Fruit fly (Drosophila melanogaster) whole organism, embryonic: ENCODE results near the gene Irp-1B.

Experiments
- BtbVII ChIP-seq: fragments of 200-800 bp; sonication (Bioruptor generic); optimal IDR thresholded peaks from 3 replicates; lab custom pipeline; 2017; ENCODE audit warnings: missing biosample characterization, mild to moderate bottlenecking, missing genetic modification characterization
- CG1024 ChIP-seq: fragments of 200-800 bp; sonication (Bioruptor generic); IDR thresholded peaks from 2 replicates; pipeline ENCODE4 v1.3.6; 2022; ENCODE audit warnings: missing biosample characterization, missing genetic modification characterization
- CG10366 ChIP-seq: fragments of 200-800 bp; sonication (Bioruptor generic); IDR thresholded peaks from 2 replicates; pipeline ENCODE4 v1.3.6; 2022; ENCODE audit warnings: missing biosample characterization, missing genetic modification characterization
- CG11504 ChIP-seq: fragments of 200-800 bp; sonication (Bioruptor generic); optimal IDR thresholded peaks from 3 replicates; lab custom pipeline; 2019; ENCODE audit warnings: missing biosample characterization, mild to moderate bottlenecking, missing genetic modification characterization, moderate library complexity
- CG12155 ChIP-seq: fragments of 200-800 bp; sonication (Bioruptor generic); optimal IDR thresholded peaks from 3 replicates; lab custom pipeline; 2016; ENCODE audit warnings: missing biosample characterization, missing genetic modification characterization
- CG12659 ChIP-seq: fragments of 200-800 bp; sonication (Bioruptor generic); optimal IDR thresholded peaks from 3 replicates; lab custom pipeline; 2017; ENCODE audit warnings: mild to moderate bottlenecking, missing biosample characterization, missing genetic modification reagents, missing genetic modification characterization
- CG15269 ChIP-seq: fragments of 200-800 bp; sonication (Bioruptor generic); optimal IDR thresholded peaks from 2 replicates; lab custom pipeline; 2018; ENCODE audit warnings: missing biosample characterization, mild to moderate bottlenecking, missing genetic modification characterization, moderate library complexity
- CG17385 ChIP-seq: fragments of 200-800 bp; sonication (Bioruptor generic); optimal IDR thresholded peaks from 3 replicates; lab custom pipeline; 2018; ENCODE audit warnings: missing biosample characterization, mild to moderate bottlenecking, missing genetic modification characterization
- CG18599 ChIP-seq: fragments of 200-800 bp; sonication (Bioruptor generic); optimal IDR thresholded peaks from 3 replicates; lab custom pipeline; 2017; ENCODE audit warnings: missing biosample characterization, missing genetic modification characterization, mild to moderate bottlenecking, moderate library complexity, missing genetic modification reagents
- CG32767 ChIP-seq: fragments of 200-800 bp; sonication (Bioruptor generic); IDR thresholded peaks from 2 replicates; pipeline ENCODE4 v1.3.6; 2022; ENCODE audit warnings: missing biosample characterization, missing genetic modification characterization
- CG3281 ChIP-seq: fragments of 200-800 bp; sonication (Bioruptor generic); optimal IDR thresholded peaks from 3 replicates; lab custom pipeline; 2017; ENCODE audit warnings: missing biosample characterization, mild to moderate bottlenecking, missing genetic modification characterization
- CG4424 ChIP-seq: fragments of 200-800 bp; sonication (Bioruptor generic); optimal IDR thresholded peaks from 3 replicates; lab custom pipeline; 2016; ENCODE audit warnings: missing biosample characterization, missing genetic modification characterization
- CG4820 ChIP-seq: fragments of 200-800 bp; sonication (Bioruptor generic); optimal IDR thresholded peaks from 3 replicates; lab custom pipeline; 2016; ENCODE audit warnings: missing biosample characterization, missing genetic modification characterization
- CG5180 ChIP-seq: fragments of 200-800 bp; sonication (Bioruptor generic); optimal IDR thresholded peaks from 3 replicates; lab custom pipeline; 2017; ENCODE audit warnings: missing biosample characterization, missing genetic modification characterization, mild to moderate bottlenecking, moderate library complexity, missing genetic modification reagents
- CG7372 ChIP-seq: fragments of 200-800 bp; sonication (Bioruptor generic); IDR thresholded peaks from 2 replicates; pipeline ENCODE4 v1.3.6; 2022; ENCODE audit warnings: missing biosample characterization, missing genetic modification characterization
- CG8290 ChIP-seq, 3 experiments: fragments of 200-800 bp; sonication (Bioruptor generic); optimal IDR thresholded peaks; 2 replicates each; lab custom pipeline; 2016 to 2019; ENCODE audit warnings: missing biosample characterization in 3 of 3, missing genetic modification characterization in 3 of 3, mild to moderate bottlenecking in 2 of 3, moderate library complexity in 1 of 3
- CG9932 ChIP-seq: fragments of 200-800 bp; sonication (Bioruptor generic); IDR thresholded peaks from 2 replicates; pipeline ENCODE4 v1.3.6; 2022; ENCODE audit warnings: missing biosample characterization, missing genetic modification characterization
- CoRest ChIP-seq: fragments of 200-800 bp; sonication (Bioruptor generic); optimal IDR thresholded peaks from 3 replicates; lab custom pipeline; 2018; ENCODE audit warnings: missing biosample characterization, mild to moderate bottlenecking, missing genetic modification characterization, moderate library complexity
- Fer2 ChIP-seq: fragments of 200-800 bp; sonication (Bioruptor generic); optimal IDR thresholded peaks from 2 replicates; lab custom pipeline; 2018; ENCODE audit warnings: missing biosample characterization, mild to moderate bottlenecking, missing genetic modification characterization, moderate library complexity
- HHEX ChIP-seq: fragments of 200-800 bp; sonication (Bioruptor generic); optimal IDR thresholded peaks from 3 replicates; lab custom pipeline; 2017; ENCODE audit warnings: missing biosample characterization, mild to moderate bottlenecking, missing genetic modification characterization, missing genetic modification reagents
- Hr51 ChIP-seq, 2 experiments: fragments of 200-800 bp; sonication (Bioruptor generic); optimal IDR thresholded peaks; 2 replicates in 1 of 2; 3 replicates in 1 of 2; lab custom pipeline; 2016 to 2018; ENCODE audit warnings: missing biosample characterization in 2 of 2, missing genetic modification characterization in 2 of 2, mild to moderate bottlenecking in 1 of 2, moderate library complexity in 1 of 2
- Hr78 ChIP-seq, 2 experiments: fragments of 200-800 bp in 1 of 2; fragments of >200 bp in 1 of 2; sonication (Bioruptor generic) in 1 of 2; optimal IDR thresholded peaks; 2 replicates each; lab custom pipeline; 2017 to 2019; ENCODE audit warnings: missing biosample characterization in 2 of 2, missing genetic modification characterization in 2 of 2, mild to moderate bottlenecking in 1 of 2, moderate library complexity in 1 of 2
- Meics ChIP-seq: fragments of 200-800 bp; sonication (Bioruptor generic); optimal IDR thresholded peaks from 2 replicates; lab custom pipeline; 2017; ENCODE audit warnings: missing biosample characterization, mild to moderate bottlenecking, missing genetic modification characterization
- Myb ChIP-seq: fragments of 200-800 bp; sonication (Bioruptor generic); optimal IDR thresholded peaks from 2 replicates; lab custom pipeline; 2016; ENCODE audit warnings: missing biosample characterization, missing genetic modification characterization
- Oli ChIP-seq: fragments of 200-800 bp; sonication (Bioruptor generic); optimal IDR thresholded peaks from 2 replicates; lab custom pipeline; 2018; ENCODE audit warnings: missing biosample characterization, mild to moderate bottlenecking, missing genetic modification characterization, moderate library complexity
- Pdp1 ChIP-seq, 2 experiments: fragments of 200-800 bp; sonication (Bioruptor generic); optimal IDR thresholded peaks; 3 replicates each; lab custom pipeline; 2016; ENCODE audit warnings: missing biosample characterization in 2 of 2, missing genetic modification characterization in 2 of 2, mild to moderate bottlenecking in 1 of 2, moderate library complexity in 1 of 2
- ab ChIP-seq: fragments of 200-800 bp; sonication (Bioruptor generic); optimal IDR thresholded peaks from 2 replicates; lab custom pipeline; 2016; ENCODE audit warnings: missing biosample characterization, missing genetic modification characterization
- cg ChIP-seq: fragments of 200-800 bp; sonication (Bioruptor generic); optimal IDR thresholded peaks from 3 replicates; lab custom pipeline; 2019; ENCODE audit warnings: missing biosample characterization, mild to moderate bottlenecking, missing genetic modification characterization, moderate library complexity
- cwo ChIP-seq: fragments of 200-800 bp; sonication (Bioruptor generic); optimal IDR thresholded peaks from 3 replicates; lab custom pipeline; 2017; ENCODE audit warnings: missing biosample characterization, missing genetic modification characterization, mild to moderate bottlenecking, moderate library complexity, missing genetic modification reagents
- ems ChIP-seq: fragments of 200-800 bp; sonication (Bioruptor generic); optimal IDR thresholded peaks from 3 replicates; lab custom pipeline; 2016; ENCODE audit warnings: missing biosample characterization, missing genetic modification characterization
- fd3F ChIP-seq: fragments of 200-800 bp; sonication (Bioruptor generic); optimal IDR thresholded peaks from 2 replicates; lab custom pipeline; 2018; ENCODE audit warnings: missing biosample characterization, mild to moderate bottlenecking, missing genetic modification characterization, moderate library complexity
- her ChIP-seq: fragments of 200-800 bp; sonication (Bioruptor generic); optimal IDR thresholded peaks from 2 replicates; lab custom pipeline; 2016; ENCODE audit warnings: missing biosample characterization, missing genetic modification characterization
- klu ChIP-seq: fragments of 200-800 bp; sonication (Bioruptor generic); IDR thresholded peaks from 2 replicates; pipeline ENCODE4 v1.3.6; 2022; ENCODE audit warnings: missing biosample characterization, missing genetic modification characterization
- kni ChIP-seq: fragments of 200-800 bp; sonication (Bioruptor generic); optimal IDR thresholded peaks from 3 replicates; lab custom pipeline; 2017; ENCODE audit warnings: mild to moderate bottlenecking, missing biosample characterization, missing genetic modification reagents, missing genetic modification characterization
- lab ChIP-seq: fragments of 200-800 bp; sonication (Bioruptor generic); optimal IDR thresholded peaks from 3 replicates; lab custom pipeline; 2017; ENCODE audit warnings: missing biosample characterization, missing genetic modification characterization, mild to moderate bottlenecking, moderate library complexity, missing genetic modification reagents
- lilli ChIP-seq: fragments of 200-800 bp; sonication (Bioruptor generic); optimal IDR thresholded peaks from 3 replicates; lab custom pipeline; 2016; ENCODE audit warnings: missing biosample characterization, missing genetic modification characterization
- nerfin-1 ChIP-seq: fragments of 200-800 bp; sonication (Bioruptor generic); optimal IDR thresholded peaks from 3 replicates; lab custom pipeline; 2019; ENCODE audit warnings: missing biosample characterization, mild to moderate bottlenecking, missing genetic modification characterization, moderate library complexity
- nerfin-2 ChIP-seq: fragments of 200-800 bp; sonication (Bioruptor generic); IDR thresholded peaks from 2 replicates; pipeline ENCODE4 v1.3.6; 2022; ENCODE audit warnings: missing biosample characterization, missing genetic modification characterization; ENCODE audit not compliant: partially characterized antibody
- otp ChIP-seq: fragments of 200-800 bp; sonication (Bioruptor generic); IDR thresholded peaks from 3 replicates; pipeline ENCODE4, ENCODE4 v1.3.6; 2022; ENCODE audit warnings: missing biosample characterization, missing genetic modification characterization
- sens ChIP-seq: fragments of 200-800 bp; sonication (Bioruptor generic); peaks from one replicate; lab custom pipeline; 2016; ENCODE audit warnings: missing biosample characterization, missing genetic modification characterization
- seq ChIP-seq: fragments of 200-800 bp; sonication (Bioruptor generic); IDR thresholded peaks from 2 replicates; pipeline ENCODE4 v1.3.6; 2022; ENCODE audit warnings: missing biosample characterization, missing genetic modification characterization
- tin ChIP-seq: fragments of 200-800 bp; sonication (Bioruptor generic); optimal IDR thresholded peaks from 3 replicates; lab custom pipeline; 2016; ENCODE audit warnings: missing biosample characterization, missing genetic modification characterization
- ttk ChIP-seq: fragments of 200-800 bp; sonication (Bioruptor generic); IDR thresholded peaks from 2 replicates; pipeline ENCODE4 v2.1.2; 2022; ENCODE audit warnings: missing biosample characterization, missing genetic modification characterization

Gene Irp-1B

dm6 chr3R:10380025-10380424 lies 32.6 kb downstream of the Irp-1B start (continued):
- TF ChIP-seq otp (GFP tag; lab: Robert Waterston, UW) (no peak), klu (GFP tag; lab: Robert Waterston, UW) (no peak), Fer2 (tag; lab: Kevin White, UChicago) (no peak), CG12155 (GFP tag; lab: Kevin White, UChicago) (peak; percentile 4), CG12659 (GFP tag; lab: Kevin White, UChicago) (peak; percentile 4), CoRest (peak; percentile 16), CG32767 (GFP tag; lab: Robert Waterston, UW) (no peak), ems (GFP tag; lab: Kevin White, UChicago) (no peak), Hr51 (GFP tag; optimal IDR thresholded peaks at IDR 0.05; lab: Kevin White, UChicago) (peak in 1 of 2 experiments; percentile 18), fd3F (GFP tag; lab: Kevin White, UChicago) (peak; percentile 21), CG10366 (no peak), CG18599 (GFP tag; lab: Kevin White, UChicago) (peak; percentile 55), CG7372 (no peak), CG11504 (tag; lab: Kevin White, UChicago) (peak; percentile 1), lilli (GFP tag; lab: Kevin White, UChicago) (peak; percentile 19), HHEX (GFP tag; lab: Kevin White, UChicago) (peak; percentile 20), CG9932 (no peak), tin (GFP tag; lab: Kevin White, UChicago) (no peak), seq (GFP tag; lab: Robert Waterston, UW) (no peak), CG3281 (GFP tag; lab: Kevin White, UChicago) (peak; percentile 32), Hr78 (GFP tag; optimal IDR thresholded peaks at IDR 0.05; lab: Kevin White, UChicago) (no peak), sens (peak; percentile 64), Oli (tag; lab: Kevin White, UChicago) (peak; percentile 3), CG15269 (tag; lab: Kevin White, UChicago) (peak; percentile 44), CG17385 (GFP tag; lab: Kevin White, UChicago) (no peak), BtbVII (no peak), lab (GFP tag; lab: Kevin White, UChicago) (peak; percentile 8), her (GFP tag; lab: Kevin White, UChicago) (peak; percentile 2), CG1024 (GFP tag; lab: Robert Waterston, UW) (no peak), CG4424 (GFP tag; lab: Kevin White, UChicago) (no peak)

dm6 chr3R:10379409-10379808 lies 33.3 kb downstream of the Irp-1B start:
- TF ChIP-seq cwo (GFP tag; lab: Kevin White, UChicago): peak; percentile 58
- TF ChIP-seq CG8290 (GFP tag; optimal IDR thresholded peaks at IDR 0.05; lab: Kevin White, UChicago): no peak
- peak in 1 of 2 experiments; percentile 2 for TF ChIP-seq CG8290 (tag; optimal IDR thresholded peaks at IDR 0.05; lab: Kevin White, UChicago)
- TF ChIP-seq nerfin-1: no peak
- TF ChIP-seq cg (GFP tag; lab: Kevin White, UChicago): peak; percentile 16
- TF ChIP-seq nerfin-2 (GFP tag; lab: Robert Waterston, UW): no peak
- no peak for TF ChIP-seq ttk (GFP tag; lab: Robert Waterston, UW)
- no peak for TF ChIP-seq Myb
- no peak for TF ChIP-seq Meics (GFP tag; lab: Kevin White, UChicago)
- TF ChIP-seq CG5180 (GFP tag; lab: Kevin White, UChicago): peak; percentile 95
- TF ChIP-seq ab (GFP tag; lab: Kevin White, UChicago): no peak
- TF ChIP-seq CG4820 (GFP tag; lab: Kevin White, UChicago): no peak
- peak in 1 of 2 experiments; percentile 64 for TF ChIP-seq Pdp1 (GFP tag; optimal IDR thresholded peaks at IDR 0.05; lab: Kevin White, UChicago)
- peak; percentile 38 for TF ChIP-seq kni (GFP tag; lab: Kevin White, UChicago)
